Worm (Caenorhabditis elegans) whole organism, midembryonic: ENCODE data around the gene T06C10.3.

Experiments used
- cog-1 ChIP-seq: sonication (generic microtip); optimal IDR thresholded peaks from 2 replicates; lab custom pipeline; 2016; ENCODE audit warnings: missing genetic modification characterization, missing compliant biosample characterization
- klf-2 ChIP-seq: fragments of 200-800 bp; sonication (Bioruptor generic); conservative IDR thresholded peaks from 2 replicates; pipeline ENCODE4 v1.3.6; 2022; ENCODE audit warnings: missing genetic modification reagents, missing genetic modification characterization, missing compliant biosample characterization
- ref-1 ChIP-seq: fragments of 200-800 bp; sonication (Bioruptor generic); conservative IDR thresholded peaks from 2 replicates; pipeline ENCODE4 v1.3.6; 2022; ENCODE audit warnings: missing genetic modification reagents, missing genetic modification characterization, missing compliant biosample characterization
- ztf-23 ChIP-seq: fragments of 200-800 bp; sonication (Bioruptor generic); IDR thresholded peaks from 2 replicates; pipeline ENCODE4 v1.3.6; 2022; ENCODE audit warnings: missing genetic modification reagents, missing genetic modification characterization, missing compliant biosample characterization

DNA sequence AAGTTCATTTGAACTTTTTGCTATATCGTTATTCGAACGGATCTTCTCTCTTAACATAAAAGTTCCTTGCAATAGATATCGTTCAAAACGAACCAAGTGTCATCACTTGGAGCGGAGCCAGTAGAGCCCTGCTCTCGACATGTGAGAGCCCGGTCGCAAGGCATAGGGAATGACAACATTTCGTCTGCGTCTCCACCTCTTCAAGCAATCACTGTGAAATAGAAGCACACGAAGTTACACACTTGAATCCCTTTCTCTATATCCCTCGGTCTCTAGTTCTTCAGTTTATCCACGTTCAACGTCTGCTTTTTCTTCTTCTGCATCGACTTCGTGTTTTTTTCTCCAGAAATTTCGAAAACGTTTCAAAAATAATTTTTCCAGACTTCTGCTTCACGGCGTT is 32.8 kb downstream of the T06C10.3 start, which contains the start of gene C49H3.6:
- no peak for TF ChIP-seq ztf-23 (GFP tag; lab: Robert Waterston, UW)
- TF ChIP-seq cog-1 = peak; percentile 29
- TF ChIP-seq klf-2 (GFP tag; lab: Robert Waterston, UW) = no peak
- TF ChIP-seq ref-1 (GFP tag; lab: Robert Waterston, UW) = no peak
